Worm (Caenorhabditis elegans): ENCODE results near the gene H11L12.1.

DNA sequence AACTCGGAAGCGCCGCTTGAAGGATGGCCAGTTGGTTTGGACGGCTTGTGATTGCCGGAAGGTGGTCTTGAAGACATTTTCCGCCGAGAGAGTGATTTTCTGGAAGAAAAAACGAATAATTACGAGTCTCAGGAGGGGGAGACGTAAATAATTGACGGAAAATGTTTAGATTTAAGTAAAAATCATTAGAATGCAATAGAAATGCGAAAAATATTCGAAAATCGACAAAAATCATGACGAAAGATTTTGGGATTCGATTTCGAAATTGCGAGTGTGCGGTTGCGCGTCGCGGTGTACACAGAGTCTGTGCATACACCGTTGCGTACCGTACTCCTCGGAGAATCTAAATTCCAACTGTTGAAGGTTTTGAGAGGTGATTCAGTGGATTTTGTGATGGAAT lies at the start of gene H11L12.1:
- no peak for TF ChIP-seq pes-1 (GFP tag; IDR thresholded peaks at IDR 0.05)
- no peak for TF ChIP-seq scrt-1 (GFP tag; IDR thresholded peaks at IDR 0.05)
- no peak for TF ChIP-seq ceh-13 (GFP tag; optimal IDR thresholded peaks at IDR 0.05)
- TF ChIP-seq F13C5.2 (tag; optimal IDR thresholded peaks at IDR 0.05), result no peak
- no peak for TF ChIP-seq flt-1 (GFP tag; IDR thresholded peaks at IDR 0.05)
- TF ChIP-seq ama-1 (optimal IDR thresholded peaks at IDR 0.05), result no peak
